Worm (Caenorhabditis elegans) whole organism, L1 larva: Measurements from ENCODE around the gene his-41.

Experiments
- F16B12.6 ChIP-seq: fragments of 150-350 bp; optimal IDR thresholded peaks from 2 replicates; lab custom pipeline; 2014; ENCODE audit warnings: missing biosample characterization, missing genetic modification characterization
- Y116A8C.19 ChIP-seq: sonication (generic microtip); optimal IDR thresholded peaks from 2 replicates; lab custom pipeline; 2016; ENCODE audit warnings: missing compliant biosample characterization, missing genetic modification characterization, borderline replicate concordance
- aly-2 ChIP-seq: fragments of 150-350 bp; optimal IDR thresholded peaks from 2 replicates; lab custom pipeline; 2014; ENCODE audit warnings: missing biosample characterization, missing genetic modification characterization
- nhr-28 ChIP-seq: fragments of 150-350 bp; optimal IDR thresholded peaks from 2 replicates; lab custom pipeline; 2014; ENCODE audit warnings: missing biosample characterization, missing genetic modification characterization
- nhr-77 ChIP-seq: fragments of 150-350 bp; optimal IDR thresholded peaks from 2 replicates; lab custom pipeline; 2014; ENCODE audit warnings: missing biosample characterization, missing genetic modification characterization
- pax-3 ChIP-seq: fragments of 200-800 bp; sonication (Bioruptor generic); optimal IDR thresholded peaks from 2 replicates; lab custom pipeline; 2018; ENCODE audit warnings: mild to moderate bottlenecking, missing genetic modification characterization, moderate library complexity, missing compliant biosample characterization
- pqm-1 ChIP-seq: sonication (generic microtip); optimal IDR thresholded peaks from 3 replicates; lab custom pipeline; 2017; ENCODE audit warnings: missing biosample characterization, missing genetic modification characterization
- unc-86 ChIP-seq: sonication (generic microtip); optimal IDR thresholded peaks from 2 replicates; lab custom pipeline; 2016; ENCODE audit warnings: missing genetic modification characterization, missing compliant biosample characterization
- ztf-4 ChIP-seq: fragments of 150-350 bp; optimal IDR thresholded peaks from 2 replicates; lab custom pipeline; 2014; ENCODE audit warnings: missing biosample characterization, missing genetic modification characterization

ce11 chrV:9541506-9541905 lies 3.8 kb upstream of the his-41 start, which contains the start of gene C50F4.16:
- TF ChIP-seq ztf-4 (tag; lab: Kevin White, UChicago) (no peak), nhr-28 (tag; lab: Kevin White, UChicago) (no peak), pqm-1 (no peak), pax-3 (tag; lab: Kevin White, UChicago) (no peak), F16B12.6 (tag; lab: Kevin White, UChicago) (no peak), nhr-77 (no peak), Y116A8C.19 (tag; lab: Kevin White, UChicago) (no peak), unc-86 (no peak), aly-2 (tag; lab: Kevin White, UChicago) (no peak)
